Fruit fly (Drosophila melanogaster) whole organism, prepupa: Measurements from ENCODE around the gene CG13056.

Experiments
- Blimp-1 ChIP-seq: fragments of 200-800 bp; sonication (Bioruptor generic); optimal IDR thresholded peaks from 3 replicates; lab custom pipeline; 2017; ENCODE audit warnings: missing biosample characterization, missing genetic modification characterization, mild to moderate bottlenecking, moderate library complexity, missing genetic modification reagents
- CG11294 ChIP-seq: fragments of 200-800 bp; sonication (Bioruptor generic); IDR thresholded peaks from 2 replicates; pipeline ENCODE4 v1.3.6; 2022; ENCODE audit warnings: missing biosample characterization, missing genetic modification characterization
- CG1621 ChIP-seq: fragments of 200-800 bp; sonication (Bioruptor generic); optimal IDR thresholded peaks from 3 replicates; lab custom pipeline; 2018; ENCODE audit warnings: missing biosample characterization, mild to moderate bottlenecking, missing genetic modification characterization
- CG34406 ChIP-seq: fragments of 200-800 bp; sonication (Bioruptor generic); optimal IDR thresholded peaks from 3 replicates; lab custom pipeline; 2016; ENCODE audit warnings: missing biosample characterization, missing genetic modification characterization
- CG6276 ChIP-seq: fragments of 200-800 bp; sonication (Bioruptor generic); optimal IDR thresholded peaks from 2 replicates; lab custom pipeline; 2017; ENCODE audit warnings: missing biosample characterization, mild to moderate bottlenecking, missing genetic modification characterization
- CG8632 ChIP-seq: fragments of 200-800 bp; sonication (Bioruptor generic); optimal IDR thresholded peaks from 3 replicates; lab custom pipeline; 2016; ENCODE audit warnings: missing biosample characterization, missing genetic modification characterization
- Hr39 ChIP-seq: fragments of 200-800 bp; sonication (Bioruptor generic); optimal IDR thresholded peaks from 2 replicates; lab custom pipeline; 2016; ENCODE audit warnings: missing biosample characterization, missing genetic modification characterization
- Lpt ChIP-seq: fragments of 200-800 bp; sonication (Bioruptor generic); optimal IDR thresholded peaks from 3 replicates; lab custom pipeline; 2016; ENCODE audit warnings: missing biosample characterization, missing genetic modification characterization
- Sox102F ChIP-seq: fragments of 200-800 bp; sonication (Bioruptor generic); optimal IDR thresholded peaks from 2 replicates; lab custom pipeline; 2016; ENCODE audit warnings: missing biosample characterization, mild to moderate bottlenecking, missing genetic modification characterization
- Sox14 ChIP-seq: fragments of 200-800 bp; sonication (Bioruptor generic); optimal IDR thresholded peaks from 3 replicates; lab custom pipeline; 2016; ENCODE audit warnings: missing biosample characterization, missing genetic modification characterization
- pdm3 ChIP-seq: fragments of 200-800 bp; sonication (Bioruptor generic); optimal IDR thresholded peaks from 3 replicates; lab custom pipeline; 2016; ENCODE audit warnings: missing biosample characterization, missing genetic modification characterization
- salr ChIP-seq, 2 experiments: fragments of 200-800 bp; sonication (Bioruptor generic); optimal IDR thresholded peaks; 3 replicates each; lab custom pipeline; 2016 to 2018; ENCODE audit warnings: missing biosample characterization in 2 of 2, missing genetic modification characterization in 2 of 2, mild to moderate bottlenecking in 1 of 2
- vri ChIP-seq: fragments of 200-800 bp; sonication (Bioruptor generic); optimal IDR thresholded peaks from 3 replicates; lab custom pipeline; 2016; ENCODE audit warnings: missing biosample characterization, mild to moderate bottlenecking, missing genetic modification characterization

- TF ChIP-seq Sox102F (GFP tag; lab: Kevin White, UChicago): no peak
- no peak for TF ChIP-seq Sox14 (GFP tag; lab: Kevin White, UChicago)
- TF ChIP-seq salr (GFP tag; optimal IDR thresholded peaks at IDR 0.05; lab: Kevin White, UChicago): no peak
- TF ChIP-seq CG34406 (GFP tag; lab: Kevin White, UChicago): no peak
- TF ChIP-seq Blimp-1 (GFP tag; lab: Kevin White, UChicago): no peak
- no peak for TF ChIP-seq vri (GFP tag; lab: Kevin White, UChicago)
- no peak for TF ChIP-seq Lpt (GFP tag; lab: Kevin White, UChicago)
- no peak for TF ChIP-seq pdm3 (GFP tag; lab: Kevin White, UChicago)
- no peak for TF ChIP-seq CG11294
- no peak for TF ChIP-seq Hr39 (GFP tag; lab: Kevin White, UChicago)
- TF ChIP-seq CG1621 (tag; lab: Kevin White, UChicago): no peak
- no peak for TF ChIP-seq CG8632 (GFP tag; lab: Kevin White, UChicago)
- TF ChIP-seq CG6276 (GFP tag; lab: Kevin White, UChicago): no peak
Measured at dm6 chr3L:16326657-16327056, 6.5 kb upstream of the CG13056 start, which contains the start of the genes CG13040 and CG13039.
